Worm (Caenorhabditis elegans): ENCODE data around the gene C48B4.12.

DNA sequence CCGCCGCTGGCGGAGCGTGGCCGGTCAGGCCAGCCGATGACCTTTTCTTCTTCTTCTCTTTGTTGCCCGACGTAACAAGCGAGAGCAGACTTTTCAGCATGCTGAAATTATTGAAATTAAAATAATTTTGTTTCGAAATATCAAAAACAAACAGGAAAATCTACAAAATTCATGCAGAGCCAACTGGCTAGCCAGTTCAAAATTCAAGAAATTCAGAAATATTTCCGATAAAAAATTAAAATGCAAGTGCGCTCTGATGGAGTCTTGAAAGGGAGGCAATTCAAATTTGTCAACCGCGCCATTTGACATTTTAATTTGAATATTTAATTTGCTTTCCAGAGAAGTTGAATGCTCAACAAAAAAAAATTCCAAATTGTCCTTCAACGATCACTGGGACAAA is 3.5 kb downstream of the C48B4.12 start, which contains the start of gene F58A4.2:
- TF ChIP-seq dao-5 (tag; optimal IDR thresholded peaks at IDR 0.05): no peak
- no peak for TF ChIP-seq him-1 (tag; optimal IDR thresholded peaks at IDR 0.05)
- no peak for TF ChIP-seq W03F9.2 (tag; optimal IDR thresholded peaks at IDR 0.05)
